Worm (Caenorhabditis elegans) whole organism, L4 larva: Measurements from ENCODE around the gene clec-21.

Experiments
- F10B5.3 ChIP-seq: sonication (generic microtip); optimal IDR thresholded peaks from 2 replicates; lab custom pipeline; 2016; ENCODE audit warnings: mild to moderate bottlenecking, missing genetic modification characterization, missing compliant biosample characterization
- ama-1 ChIP-seq: fragments of 150-350 bp; optimal IDR thresholded peaks from 2 replicates; lab custom pipeline; 2014; ENCODE audit warnings: inconsistent platforms, mixed read lengths
- ceh-44 ChIP-seq: fragments of 200-800 bp; sonication (Bioruptor generic); IDR thresholded peaks from 2 replicates; pipeline ENCODE4 v1.3.6; 2022; ENCODE audit warnings: missing genetic modification reagents, missing genetic modification characterization, missing compliant biosample characterization
- daf-12 ChIP-seq: fragments of 150-350 bp; optimal IDR thresholded peaks from 2 replicates; lab custom pipeline; 2014; ENCODE audit warnings: missing biosample characterization, missing genetic modification reagents, missing genetic modification characterization
- dpl-1 ChIP-seq: fragments of 150-350 bp; optimal IDR thresholded peaks from 2 replicates; lab custom pipeline; 2014; ENCODE audit warnings: missing biosample characterization, missing genetic modification reagents, missing genetic modification characterization
- dve-1 ChIP-seq: sonication (generic microtip); optimal IDR thresholded peaks from 2 replicates; lab custom pipeline; 2017; ENCODE audit warnings: antibody characterized with exemption, mild to moderate bottlenecking, missing genetic modification characterization, missing compliant biosample characterization; ENCODE audit not compliant: insufficient read depth
- hlh-11 ChIP-seq: fragments of 200-800 bp; sonication (Bioruptor generic); optimal IDR thresholded peaks from 2 replicates; lab custom pipeline; 2018; ENCODE audit warnings: mild to moderate bottlenecking, missing genetic modification characterization, missing compliant biosample characterization
- lin-38 ChIP-seq: fragments of 200-800 bp; sonication (Bioruptor generic); IDR thresholded peaks from 2 replicates; pipeline ENCODE4 v1.3.6; 2022; ENCODE audit warnings: missing genetic modification reagents, missing genetic modification characterization, missing compliant biosample characterization
- mdl-1 ChIP-seq, 2 experiments: fragments of 150-350 bp in 1 of 2; sonication (generic microtip) in 1 of 2; optimal IDR thresholded peaks; 2 replicates each; lab custom pipeline; 2014 to 2017; ENCODE audit warnings: missing biosample characterization in 2 of 2, missing genetic modification characterization in 2 of 2
- nhr-111 ChIP-seq: fragments of 200-800 bp; sonication (Bioruptor generic); optimal IDR thresholded peaks from 2 replicates; lab custom pipeline; 2018; ENCODE audit warnings: mild to moderate bottlenecking, missing genetic modification characterization, missing compliant biosample characterization
- nhr-25 ChIP-seq: sonication (generic microtip); optimal IDR thresholded peaks from 2 replicates; lab custom pipeline; 2017; ENCODE audit warnings: missing genetic modification characterization, mild to moderate bottlenecking, missing compliant biosample characterization, antibody characterized with exemption, moderate library complexity, borderline replicate concordance; ENCODE audit not compliant: insufficient read depth
- pha-4 ChIP-seq, 2 experiments: fragments of 150-350 bp in 1 of 2; fragments of 200-800 bp in 1 of 2; sonication (Bioruptor generic) in 1 of 2; IDR thresholded peaks in 1 of 2; optimal IDR thresholded peaks in 1 of 2; 2 replicates each; pipeline versions ENCODE4 v1.3.6 to Lab custom; 2014 to 2022; ENCODE audit warnings: missing genetic modification characterization in 2 of 2, missing genetic modification reagents in 2 of 2, missing biosample characterization in 1 of 2, missing compliant biosample characterization in 1 of 2
- snpc-4 ChIP-seq: fragments of 150-350 bp; optimal IDR thresholded peaks from 2 replicates; lab custom pipeline; 2014; ENCODE audit warnings: missing biosample characterization, missing genetic modification characterization

ce11 chrII:1605010-1605409, 21.0 kb upstream of the clec-21 start:
- TF ChIP-seq pha-4 (GFP tag; IDR thresholded peaks at IDR 0.05; lab: Robert Waterston, UW), result no peak
- no peak for TF ChIP-seq pha-4 (tag; optimal IDR thresholded peaks at IDR 0.05; lab: Kevin White, UChicago)
- TF ChIP-seq nhr-111, result no peak
- TF ChIP-seq mdl-1 (tag; optimal IDR thresholded peaks at IDR 0.05; lab: Kevin White, UChicago), result no peak
- no peak for TF ChIP-seq daf-12 (tag; lab: Kevin White, UChicago)
- TF ChIP-seq ama-1 (lab: Kevin White, UChicago), result no peak
- no peak for TF ChIP-seq dve-1 (tag; lab: Kevin White, UChicago)
- no peak for TF ChIP-seq nhr-25 (tag; lab: Kevin White, UChicago)
- TF ChIP-seq hlh-11 (tag; lab: Kevin White, UChicago), result no peak
- no peak for TF ChIP-seq dpl-1
- no peak for TF ChIP-seq F10B5.3
- no peak for TF ChIP-seq lin-38 (GFP tag; lab: Robert Waterston, UW)
- TF ChIP-seq ceh-44, result no peak
- TF ChIP-seq snpc-4 (tag; lab: Kevin White, UChicago), result no peak
